Fruit fly (Drosophila melanogaster) whole organism: ENCODE data around the gene Mer.

Experiments
- CG8478 ChIP-seq: fragments of >200 bp; optimal IDR thresholded peaks from 2 replicates; lab custom pipeline; 2018; ENCODE audit warnings: inconsistent platforms
- Dll ChIP-seq: fragments of >200 bp; optimal IDR thresholded peaks from 2 replicates; lab custom pipeline; 2017
- EcR ChIP-seq, 2 experiments: fragments of >200 bp; optimal IDR thresholded peaks; 2 replicates each; lab custom pipeline; 2017; ENCODE audit warnings: missing biosample characterization in 2 of 2, missing genetic modification characterization in 2 of 2, missing genetic modification reagents in 2 of 2
- pan ChIP-seq: fragments of >200 bp; optimal IDR thresholded peaks from 2 replicates; lab custom pipeline; 2017
- psq ChIP-seq: fragments of >200 bp; optimal IDR thresholded peaks from 2 replicates; lab custom pipeline; 2017
- usp ChIP-seq: fragments of >200 bp; optimal IDR thresholded peaks from 2 replicates; lab custom pipeline; 2017; ENCODE audit warnings: missing biosample characterization, missing genetic modification characterization, mixed read lengths

Gene Mer

DNA sequence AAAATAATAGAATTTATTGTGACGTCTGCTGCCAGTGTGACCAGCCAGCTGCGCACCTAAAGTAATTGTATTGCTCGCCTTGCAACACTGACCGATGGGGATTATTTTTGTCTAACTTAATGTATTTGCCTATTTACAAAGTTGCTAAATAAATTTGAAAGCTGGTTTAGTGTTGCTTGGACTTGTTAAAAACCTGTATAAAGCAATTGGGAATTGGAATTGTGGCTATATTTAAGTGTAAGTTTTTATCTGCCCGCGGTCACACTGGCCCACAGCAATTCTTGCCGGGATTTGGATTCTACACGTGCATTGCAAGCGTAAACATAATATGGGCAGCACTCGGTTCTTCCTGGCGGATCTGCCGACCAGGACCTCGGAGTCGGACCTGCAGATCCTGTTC is 10.8 kb upstream of the Mer start, which contains the start of the genes CG14230 and CG14232:
Gene CG14230 (plus strand): TSS at position 94 of the 400 bp plus-strand sequence.
Gene CG14232 (minus strand): TSS at position 177 of the 400 bp plus-strand sequence.
- no peak for TF ChIP-seq psq (lab: Kevin White, UChicago)
- no peak for TF ChIP-seq Dll (lab: Kevin White, UChicago)
- TF ChIP-seq CG8478 (lab: Kevin White, UChicago), result no peak
- no peak for TF ChIP-seq pan
- TF ChIP-seq EcR (GFP tag; optimal IDR thresholded peaks at IDR 0.05; lab: Kevin White, UChicago), result no peak
- TF ChIP-seq usp (GFP tag; lab: Kevin White, UChicago), result no peak

DNA sequence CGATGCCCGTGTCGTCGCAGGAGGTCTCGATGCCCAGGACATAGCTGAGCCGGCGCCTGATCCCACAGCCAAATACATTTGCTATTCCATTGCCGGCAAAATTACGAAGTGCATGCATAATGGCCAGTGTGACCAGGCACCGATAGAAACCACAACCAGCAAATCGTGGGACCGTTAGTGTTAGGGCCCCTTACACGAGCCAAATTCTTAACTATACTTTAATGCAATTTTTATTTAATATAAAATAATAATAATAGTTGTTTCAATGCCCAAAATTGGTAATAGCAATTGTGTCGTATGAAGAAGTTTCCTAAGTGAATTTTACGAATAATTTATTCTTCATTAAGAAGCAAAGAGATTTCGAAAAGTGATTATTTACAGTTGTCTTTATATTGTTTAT is 8.3 kb upstream of the Mer start, which contains the start of gene Tcs4:
Gene Tcs4 (minus strand): TSS at position 145 of the 400 bp plus-strand sequence.
- no peak for TF ChIP-seq usp (GFP tag; lab: Kevin White, UChicago)
- TF ChIP-seq CG8478 (lab: Kevin White, UChicago), result no peak
- TF ChIP-seq psq (lab: Kevin White, UChicago), result no peak
- no peak for TF ChIP-seq EcR (GFP tag; optimal IDR thresholded peaks at IDR 0.05; lab: Kevin White, UChicago)
- TF ChIP-seq Dll (lab: Kevin White, UChicago), result no peak
- no peak for TF ChIP-seq pan

DNA sequence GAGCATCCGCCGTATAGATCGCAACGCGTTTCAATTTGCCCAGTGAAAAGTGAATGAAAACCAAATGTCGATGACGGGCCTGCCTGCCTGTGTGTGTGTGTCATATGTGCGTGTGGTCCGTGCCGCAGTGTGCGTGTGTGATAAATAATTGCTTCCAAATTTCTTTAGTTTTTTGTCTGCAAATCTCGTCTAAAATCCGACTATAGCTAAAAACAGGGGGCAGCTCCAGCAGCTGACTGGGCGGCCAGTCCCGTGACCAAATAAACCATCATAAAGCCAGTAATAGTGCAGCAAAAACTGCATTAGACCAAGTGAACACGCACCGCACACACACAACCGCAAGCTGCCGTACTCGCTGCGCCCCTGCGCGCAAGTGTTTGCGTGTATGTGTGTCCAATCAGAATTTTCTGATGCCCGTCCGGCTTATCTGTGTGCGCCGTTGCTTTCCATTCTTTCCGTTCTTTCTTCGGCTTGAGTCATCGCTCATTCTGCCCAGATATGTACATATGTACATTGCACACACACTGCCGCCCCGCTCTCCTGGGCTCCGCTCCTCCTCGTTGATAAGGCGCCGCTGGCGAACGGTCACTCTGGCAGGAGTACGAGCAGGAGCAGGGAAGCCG is 4.1 kb upstream of the Mer start:
- TF ChIP-seq pan (no peak), EcR (GFP tag; optimal IDR thresholded peaks at IDR 0.05; lab: Kevin White, UChicago) (no peak), Dll (lab: Kevin White, UChicago) (peak; percentile 12), CG8478 (lab: Kevin White, UChicago) (peak; percentile 6)

DNA sequence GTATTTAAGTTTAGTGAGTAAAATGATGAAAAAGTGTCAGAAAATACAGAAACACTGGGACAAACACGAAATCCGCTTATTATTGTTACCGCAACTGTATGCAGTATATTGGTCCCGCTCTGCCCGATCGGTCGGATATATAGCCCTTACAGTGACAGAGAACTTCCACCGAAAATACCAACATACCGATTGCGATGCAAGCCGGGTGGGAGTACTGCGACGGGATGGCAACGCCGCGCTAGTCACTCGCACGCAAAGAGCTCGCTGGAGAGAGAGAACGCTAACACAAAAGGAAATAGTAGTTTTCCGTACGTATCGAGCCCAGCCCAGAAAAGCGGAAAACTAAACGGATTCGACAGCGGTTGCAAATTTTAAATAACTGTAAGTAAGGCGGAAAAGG is 3.5 kb upstream of the Mer start, which contains the start of gene Cdc42:
Gene Cdc42 (plus strand): TSS at position 247 of the 400 bp plus-strand sequence.
- no peak for TF ChIP-seq psq (lab: Kevin White, UChicago)
- TF ChIP-seq pan, result no peak
- TF ChIP-seq Dll (lab: Kevin White, UChicago), result no peak
- no peak for TF ChIP-seq usp (GFP tag; lab: Kevin White, UChicago)
- TF ChIP-seq EcR (GFP tag; optimal IDR thresholded peaks at IDR 0.05; lab: Kevin White, UChicago), result no peak

DNA sequence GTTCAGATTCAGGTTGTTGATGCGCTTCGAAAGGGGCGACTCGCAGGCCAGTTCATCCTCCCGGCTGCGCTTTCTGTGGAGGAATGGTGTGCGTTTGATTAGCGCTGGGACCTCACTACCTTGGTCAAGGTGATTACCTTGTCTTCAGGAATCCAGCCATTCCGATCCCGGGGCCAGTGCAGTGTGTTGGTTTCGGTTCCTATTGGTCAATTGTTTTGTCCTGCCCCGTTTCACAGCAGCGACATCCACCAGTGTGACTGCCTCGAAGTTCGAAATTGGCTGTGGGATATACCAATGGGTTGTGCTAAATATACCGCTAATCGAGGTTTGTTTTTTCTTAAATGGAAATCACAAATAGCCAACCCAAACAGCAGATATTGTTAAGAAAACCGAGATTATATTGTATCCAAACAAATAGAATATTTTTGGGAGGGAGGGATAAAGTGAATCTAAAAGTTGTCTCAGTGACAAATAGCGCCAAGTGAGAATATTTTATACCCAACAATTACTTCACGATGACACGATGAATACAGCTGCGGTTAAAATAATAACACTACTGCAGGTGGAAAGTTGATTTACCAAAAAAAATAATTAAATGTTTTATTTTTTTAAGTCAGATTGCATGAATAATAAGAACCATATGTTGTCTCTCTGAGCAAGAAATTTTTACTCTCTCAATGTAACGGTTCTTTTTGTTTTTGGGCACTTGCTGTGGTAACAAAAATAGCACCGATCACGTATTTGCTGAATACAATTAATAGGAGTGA is 1.7 kb upstream of the Mer start, which contains the start of gene CG14229:
Gene CG14229 (minus strand): TSS at position 459 of the 767 bp plus-strand sequence.
- no peak for TF ChIP-seq pan
- no peak for TF ChIP-seq usp (GFP tag; lab: Kevin White, UChicago)
- TF ChIP-seq Dll (lab: Kevin White, UChicago), result no peak
- no peak for TF ChIP-seq psq (lab: Kevin White, UChicago)

DNA sequence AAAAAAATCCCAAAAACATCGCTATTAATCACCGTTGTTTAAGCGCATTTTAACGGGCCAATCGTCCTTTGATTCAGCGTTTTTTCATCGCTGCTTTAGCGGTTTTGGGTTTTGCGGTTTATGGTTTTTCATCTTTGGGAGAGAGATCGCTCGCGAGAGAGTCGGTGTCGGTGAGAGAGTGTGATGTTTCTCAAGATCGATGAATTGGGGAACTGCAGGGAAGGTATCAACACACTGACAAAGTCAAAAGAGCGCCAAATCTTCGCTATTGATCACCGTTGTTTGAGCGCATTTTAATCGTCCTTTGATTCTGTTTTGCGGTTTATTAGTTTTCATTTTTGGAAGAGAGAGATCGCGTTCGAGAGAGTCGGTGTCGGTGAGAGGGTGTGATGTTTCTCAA is 3.2 kb downstream of the Mer start:
- TF ChIP-seq CG8478 (lab: Kevin White, UChicago) (no peak), EcR (GFP tag; optimal IDR thresholded peaks at IDR 0.05; lab: Kevin White, UChicago) (no peak)

DNA sequence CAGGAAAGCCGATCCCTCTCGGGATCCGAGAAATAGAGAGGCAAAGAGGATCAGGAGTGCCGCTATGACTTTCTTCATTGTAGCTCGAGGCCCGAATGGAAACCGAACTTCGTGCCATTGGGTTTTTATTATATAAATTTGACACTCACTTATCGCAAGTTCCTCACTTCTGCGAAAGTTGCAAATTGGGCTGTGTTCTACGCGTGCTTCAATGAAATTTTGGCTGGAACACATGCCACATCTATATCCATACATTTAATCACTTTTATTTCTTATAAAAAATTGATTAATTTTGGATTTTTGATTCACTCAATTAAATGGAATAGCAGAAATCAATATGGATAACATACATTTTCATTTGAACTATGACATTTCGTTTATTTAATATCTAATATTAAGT is 4.5 kb downstream of the Mer start, which contains the start of gene CG14227:
Gene CG14227 (minus strand): TSS at position 101 of the 400 bp plus-strand sequence.
- TF ChIP-seq Dll (lab: Kevin White, UChicago) (no peak), psq (lab: Kevin White, UChicago) (no peak), EcR (GFP tag; optimal IDR thresholded peaks at IDR 0.05; lab: Kevin White, UChicago) (no peak), CG8478 (lab: Kevin White, UChicago) (no peak), pan (no peak), usp (GFP tag; lab: Kevin White, UChicago) (no peak)

DNA sequence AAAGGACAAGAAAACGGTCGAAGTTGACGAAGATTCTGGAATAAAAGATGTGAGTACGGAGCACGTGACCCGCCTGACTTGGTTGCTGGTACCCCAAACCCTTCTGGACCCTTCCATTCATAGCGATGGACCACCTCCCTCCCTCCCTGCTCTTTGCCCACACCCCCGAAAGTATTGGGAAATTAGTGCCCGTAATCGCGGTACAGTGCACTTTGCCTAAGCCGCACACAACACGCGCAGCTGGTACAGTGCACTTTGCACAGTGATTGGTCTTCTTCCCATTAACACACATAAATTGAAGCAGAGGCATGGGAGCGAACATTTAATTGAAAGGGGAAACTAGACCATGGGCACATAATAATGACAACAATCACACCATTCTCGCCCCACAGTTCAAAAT is 9.3 kb downstream of the Mer start:
- TF ChIP-seq EcR (GFP tag; optimal IDR thresholded peaks at IDR 0.05; lab: Kevin White, UChicago) (no peak), CG8478 (lab: Kevin White, UChicago) (no peak), psq (lab: Kevin White, UChicago) (no peak)

DNA sequence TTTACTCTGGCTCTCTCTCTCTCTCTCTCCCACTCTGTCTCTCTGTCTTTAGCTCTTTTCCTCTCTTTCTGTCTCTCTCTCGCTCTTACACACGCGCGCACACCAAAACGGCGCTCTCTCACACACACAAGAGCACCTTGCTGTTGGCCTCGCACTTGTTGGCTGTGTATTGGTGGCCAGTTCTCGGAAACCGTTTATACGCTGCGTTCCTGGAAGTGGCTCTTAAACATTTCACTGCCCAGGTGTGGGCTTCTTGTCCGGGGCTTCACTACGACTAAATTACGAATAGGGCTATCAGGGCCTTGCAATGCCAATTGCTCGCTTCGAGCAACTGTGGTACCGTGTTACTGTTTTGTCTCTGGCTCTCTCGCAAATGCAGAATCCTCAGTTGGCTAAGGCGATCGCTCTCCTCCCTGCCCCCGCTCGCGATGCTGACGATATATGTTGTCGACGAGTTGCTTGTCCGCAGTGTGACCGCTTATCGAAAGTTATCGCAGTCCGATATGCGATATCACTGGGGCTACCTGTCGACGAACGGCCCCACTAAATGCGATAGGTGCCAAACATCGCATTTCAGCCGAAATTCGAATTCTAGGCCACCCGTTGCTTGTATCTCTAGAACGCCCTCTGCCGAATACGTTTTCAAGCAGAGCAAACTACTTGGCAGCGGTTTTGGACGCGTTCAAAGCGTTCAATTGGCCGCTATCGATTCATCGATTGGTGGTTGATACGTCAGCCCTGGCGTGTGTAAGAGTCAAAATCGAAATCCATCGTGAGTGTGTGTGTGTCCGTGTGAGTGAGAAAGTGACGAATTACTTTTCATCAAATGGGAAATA is 10.0 kb downstream of the Mer start, which contains the start of the genes dome and Ubqn:
Gene dome (minus strand): TSS at position 479 of the 836 bp plus-strand sequence.
Gene Ubqn (plus strand): TSS at position 769 of the 836 bp plus-strand sequence.
- TF ChIP-seq pan (no peak), psq (lab: Kevin White, UChicago) (no peak), EcR (GFP tag; optimal IDR thresholded peaks at IDR 0.05; lab: Kevin White, UChicago) (no peak), Dll (lab: Kevin White, UChicago) (peak; percentile 97), usp (GFP tag; lab: Kevin White, UChicago) (no peak)

DNA sequence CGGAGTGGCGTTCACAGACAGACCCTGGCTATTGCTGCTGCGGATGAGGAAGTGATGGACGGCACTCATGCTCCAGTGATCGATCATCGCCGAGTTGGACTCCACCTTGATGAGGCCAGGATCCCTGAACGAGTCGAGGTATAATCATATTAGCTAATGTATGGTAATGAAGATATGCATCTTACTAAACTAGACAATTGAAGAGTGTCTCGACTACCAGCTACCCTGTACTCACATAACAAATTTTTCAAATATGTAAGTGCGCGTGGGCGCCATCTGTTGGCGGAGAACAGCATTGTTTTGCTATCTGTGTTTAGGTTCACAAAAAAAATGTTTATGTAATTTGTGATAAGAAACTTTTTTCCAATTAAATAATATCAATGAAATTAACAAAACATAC is 14.1 kb downstream of the Mer start:
- TF ChIP-seq usp (GFP tag; lab: Kevin White, UChicago), result no peak
- TF ChIP-seq Dll (lab: Kevin White, UChicago), result no peak
- no peak for TF ChIP-seq pan
- no peak for TF ChIP-seq psq (lab: Kevin White, UChicago)
- TF ChIP-seq EcR (GFP tag; optimal IDR thresholded peaks at IDR 0.05; lab: Kevin White, UChicago), result no peak
- no peak for TF ChIP-seq CG8478 (lab: Kevin White, UChicago)

DNA sequence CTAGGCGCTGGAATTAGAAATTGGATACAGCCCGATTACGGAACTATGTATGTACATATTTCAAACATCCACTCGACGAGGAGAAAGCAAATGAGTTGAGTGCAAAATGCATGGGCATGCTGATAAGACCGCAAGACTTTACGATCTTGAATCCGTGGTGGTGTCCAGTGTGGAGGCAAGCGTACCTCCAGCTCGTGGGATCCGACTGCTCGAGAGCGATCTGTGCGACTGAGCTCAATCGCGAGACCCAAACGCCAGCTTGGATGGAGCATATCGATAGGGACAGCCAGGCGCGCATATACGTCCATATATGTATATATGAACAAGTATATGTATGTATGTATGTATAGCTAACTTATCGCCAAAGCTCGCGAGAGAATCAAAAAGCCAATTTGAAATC is 17.6 kb downstream of the Mer start, which contains the start of gene et:
Gene et (minus strand): TSS at position 230 of the 400 bp plus-strand sequence.
- no peak for TF ChIP-seq EcR (GFP tag; optimal IDR thresholded peaks at IDR 0.05; lab: Kevin White, UChicago)
- no peak for TF ChIP-seq pan
- no peak for TF ChIP-seq CG8478 (lab: Kevin White, UChicago)
- TF ChIP-seq Dll (lab: Kevin White, UChicago), result no peak
- no peak for TF ChIP-seq psq (lab: Kevin White, UChicago)
- no peak for TF ChIP-seq usp (GFP tag; lab: Kevin White, UChicago)
